Fruit fly (Drosophila melanogaster) Kc167 (cell line): Measurements from ENCODE around the gene CG6013.

ENCODE experiments used
- Myc ChIP-seq: fragments of >200 bp; optimal IDR thresholded peaks from 2 replicates; lab custom pipeline; 2017; ENCODE audit warnings: missing external identifiers
- Sin3A ChIP-seq: fragments of >200 bp; optimal IDR thresholded peaks from 2 replicates; lab custom pipeline; 2018; ENCODE audit warnings: missing external identifiers
- h ChIP-seq: fragments of >200 bp; optimal IDR thresholded peaks from 3 replicates; lab custom pipeline; 2018; ENCODE audit warnings: missing external identifiers
- insv ChIP-seq: fragments of >200 bp; optimal IDR thresholded peaks from 3 replicates; lab custom pipeline; 2018; ENCODE audit warnings: missing external identifiers
- psq ChIP-seq: fragments of >200 bp; optimal IDR thresholded peaks from 2 replicates; lab custom pipeline; 2017; ENCODE audit warnings: missing external identifiers
- ttk ChIP-seq: sonication (Bioruptor generic); optimal IDR thresholded peaks from 2 replicates; lab custom pipeline; 2017; ENCODE audit warnings: missing external identifiers

DNA sequence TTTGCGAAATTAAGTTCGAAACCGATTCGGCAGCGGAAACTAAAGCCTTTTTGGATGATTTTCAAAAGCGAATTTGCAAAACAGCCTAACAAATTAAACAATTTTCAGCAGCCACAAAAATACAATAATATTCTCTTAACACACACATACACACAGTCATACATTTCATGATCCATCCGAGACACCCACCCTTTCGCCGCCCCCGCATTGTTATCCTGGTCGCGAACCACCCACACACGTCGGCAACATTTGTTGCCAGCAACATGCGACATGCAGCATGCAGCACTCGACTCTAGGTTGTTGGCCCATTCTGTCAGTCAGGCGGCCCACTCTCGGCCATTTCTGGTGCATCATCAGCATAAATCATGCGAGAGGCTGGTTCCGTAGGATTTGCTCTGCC lies 17.3 kb upstream of the CG6013 start:
- TF ChIP-seq psq (no peak), ttk (lab: Kevin White, UChicago) (no peak), Myc (lab: Kevin White, UChicago) (no peak), h (lab: Kevin White, UChicago) (no peak), insv (lab: Kevin White, UChicago) (no peak), Sin3A (no peak)
